Worm (Caenorhabditis elegans) whole organism, young adult: ENCODE data around the gene ain-1.

Experiments used
- B0019.2 ChIP-seq: fragments of 200-800 bp; sonication (Bioruptor generic); conservative IDR thresholded peaks from 2 replicates; pipeline ENCODE4 v1.3.6; 2022; ENCODE audit warnings: missing genetic modification reagents, missing genetic modification characterization, missing compliant biosample characterization
- B0261.1 ChIP-seq: sonication (generic microtip); optimal IDR thresholded peaks from 2 replicates; lab custom pipeline; 2016; ENCODE audit warnings: mild to moderate bottlenecking, missing genetic modification characterization, moderate library complexity, missing compliant biosample characterization
- B0336.3 ChIP-seq: fragments of 200-800 bp; sonication (Bioruptor generic); IDR thresholded peaks from 2 replicates; pipeline ENCODE4 v1.3.6; 2022; ENCODE audit warnings: missing genetic modification characterization, missing compliant biosample characterization
- F10E7.11 ChIP-seq: sonication (generic microtip); optimal IDR thresholded peaks from 2 replicates; lab custom pipeline; 2017; ENCODE audit warnings: mild to moderate bottlenecking, missing genetic modification characterization, moderate library complexity, missing compliant biosample characterization
- F23B12.7 ChIP-seq: sonication (generic microtip); optimal IDR thresholded peaks from 2 replicates; lab custom pipeline; 2017; ENCODE audit warnings: missing genetic modification characterization, mild to moderate bottlenecking, missing compliant biosample characterization, antibody characterized with exemption, moderate library complexity; ENCODE audit not compliant: insufficient read depth
- F49E8.2 ChIP-seq: sonication (generic microtip); optimal IDR thresholded peaks from 3 replicates; lab custom pipeline; 2017; ENCODE audit warnings: missing genetic modification characterization, mild to moderate bottlenecking, missing compliant biosample characterization, antibody characterized with exemption, moderate library complexity; ENCODE audit not compliant: insufficient read depth
- T07F8.4 ChIP-seq: sonication (generic microtip); optimal IDR thresholded peaks from 2 replicates; lab custom pipeline; 2016; ENCODE audit warnings: mild to moderate bottlenecking, missing genetic modification characterization, moderate library complexity, missing compliant biosample characterization
- akir-1 ChIP-seq: fragments of 200-800 bp; sonication (Bioruptor generic); optimal IDR thresholded peaks from 2 replicates; lab custom pipeline; 2018; ENCODE audit warnings: mild to moderate bottlenecking, missing genetic modification characterization, moderate library complexity, missing compliant biosample characterization
- aptf-3 ChIP-seq: fragments of 200-800 bp; sonication (Bioruptor generic); IDR thresholded peaks from 2 replicates; pipeline ENCODE4 v1.3.6; 2022; ENCODE audit warnings: missing genetic modification characterization, missing compliant biosample characterization
- attf-6 ChIP-seq: fragments of 200-800 bp; sonication (Bioruptor generic); IDR thresholded peaks from 2 replicates; pipeline ENCODE4 v1.3.6; 2022; ENCODE audit warnings: missing genetic modification reagents, missing genetic modification characterization, missing compliant biosample characterization
- ccch-3 ChIP-seq: fragments of 200-800 bp; sonication (Bioruptor generic); optimal IDR thresholded peaks from 2 replicates; lab custom pipeline; 2018; ENCODE audit warnings: mild to moderate bottlenecking, missing genetic modification characterization, missing compliant biosample characterization
- chd-7 ChIP-seq: sonication (generic microtip); optimal IDR thresholded peaks from 2 replicates; lab custom pipeline; 2016; ENCODE audit warnings: mild to moderate bottlenecking, missing genetic modification characterization, moderate library complexity, missing compliant biosample characterization
- dox-1 ChIP-seq: fragments of 200-800 bp; sonication (Bioruptor generic); IDR thresholded peaks from 2 replicates; pipeline ENCODE4 v1.3.6; 2022; ENCODE audit warnings: missing genetic modification reagents, missing genetic modification characterization, missing compliant biosample characterization
- ets-4 ChIP-seq: fragments of 200-800 bp; sonication (Bioruptor generic); optimal IDR thresholded peaks from 2 replicates; lab custom pipeline; 2018; ENCODE audit warnings: mild to moderate bottlenecking, missing genetic modification characterization, missing compliant biosample characterization
- gei-17 ChIP-seq: fragments of 200-800 bp; sonication (Bioruptor generic); optimal IDR thresholded peaks from 2 replicates; lab custom pipeline; 2018; ENCODE audit warnings: mild to moderate bottlenecking, missing genetic modification characterization, missing compliant biosample characterization
- hlh-12 ChIP-seq: sonication (generic microtip); optimal IDR thresholded peaks from 2 replicates; lab custom pipeline; 2016; ENCODE audit warnings: missing genetic modification characterization, missing compliant biosample characterization
- hmg-20 ChIP-seq: fragments of 200-800 bp; sonication (Bioruptor generic); IDR thresholded peaks from 2 replicates; pipeline ENCODE4 v1.3.6; 2022; ENCODE audit warnings: missing genetic modification reagents, missing genetic modification characterization, missing compliant biosample characterization
- hrde-1 ChIP-seq: sonication (generic microtip); optimal IDR thresholded peaks from 2 replicates; lab custom pipeline; 2016; ENCODE audit warnings: missing genetic modification characterization, mild to moderate bottlenecking, missing compliant biosample characterization, moderate library complexity, missing genotype, missing genetic modification reagents, borderline replicate concordance
- lin-35 ChIP-seq, 3 experiments: fragments of 150-350 bp in 2 of 3; sonication (generic microtip) in 1 of 3; optimal IDR thresholded peaks; 2 replicates each; lab custom pipeline; 2014 to 2018; ENCODE audit warnings: missing biosample characterization in 3 of 3, missing genetic modification characterization in 3 of 3, missing genetic modification reagents in 3 of 3
- lsy-27 ChIP-seq: sonication (generic microtip); optimal IDR thresholded peaks from 2 replicates; lab custom pipeline; 2017; ENCODE audit warnings: missing genetic modification characterization, mild to moderate bottlenecking, missing compliant biosample characterization, antibody characterized with exemption, missing genotype, borderline replicate concordance; ENCODE audit not compliant: insufficient read depth
- madf-6 ChIP-seq: fragments of 200-800 bp; sonication (Bioruptor generic); IDR thresholded peaks from 2 replicates; pipeline ENCODE4 v1.3.6; 2022; ENCODE audit warnings: missing genetic modification reagents, missing genetic modification characterization, missing compliant biosample characterization
- nhr-179 ChIP-seq: sonication (generic microtip); optimal IDR thresholded peaks from 2 replicates; lab custom pipeline; 2016; ENCODE audit warnings: mild to moderate bottlenecking, missing genetic modification characterization, missing compliant biosample characterization
- sea-2 ChIP-seq: fragments of 200-800 bp; sonication (Bioruptor generic); IDR thresholded peaks from 2 replicates; pipeline ENCODE4 v1.3.6; 2022; ENCODE audit warnings: missing genetic modification characterization, missing compliant biosample characterization
- snpc-3.4 ChIP-seq: sonication (generic microtip); optimal IDR thresholded peaks from 2 replicates; lab custom pipeline; 2017; ENCODE audit warnings: missing genetic modification characterization, mild to moderate bottlenecking, missing compliant biosample characterization, antibody characterized with exemption, moderate library complexity, missing genotype, missing genetic modification reagents
- snpc-4 ChIP-seq, 5 experiments: fragments of 150-350 bp in 1 of 5; sonication (generic microtip) in 4 of 5; optimal IDR thresholded peaks; 2 replicates each; lab custom pipeline; 2014 to 2018; ENCODE audit warnings: missing genetic modification characterization in 5 of 5, missing biosample characterization in 3 of 5, antibody characterized with exemption in 2 of 5, mild to moderate bottlenecking in 2 of 5, missing compliant biosample characterization in 2 of 5, missing genotype in 2 of 5, moderate library complexity in 2 of 5, missing genetic modification reagents in 1 of 5
- somi-1 ChIP-seq: fragments of 200-800 bp; sonication (Bioruptor generic); optimal IDR thresholded peaks from 2 replicates; lab custom pipeline; 2018; ENCODE audit warnings: mild to moderate bottlenecking, missing genetic modification characterization, missing compliant biosample characterization
- unc-62 ChIP-seq: fragments of 150-350 bp; optimal IDR thresholded peaks from 2 replicates; lab custom pipeline; 2014; ENCODE audit warnings: missing biosample characterization, missing genetic modification reagents, missing genetic modification characterization
- zfh-2 ChIP-seq: fragments of 200-800 bp; sonication (Bioruptor generic); conservative IDR thresholded peaks from 2 replicates; pipeline ENCODE4 v1.3.6; 2022; ENCODE audit warnings: missing genetic modification reagents, missing genetic modification characterization, missing compliant biosample characterization
- ztf-22 ChIP-seq: fragments of 200-800 bp; sonication (Bioruptor generic); optimal IDR thresholded peaks from 2 replicates; lab custom pipeline; 2018; ENCODE audit warnings: mild to moderate bottlenecking, missing genetic modification characterization, moderate library complexity, missing compliant biosample characterization
- ztf-6 ChIP-seq: fragments of 200-800 bp; sonication (Bioruptor generic); IDR thresholded peaks from 2 replicates; pipeline ENCODE4 v1.3.6; 2022; ENCODE audit warnings: missing genetic modification reagents, missing genetic modification characterization, missing compliant biosample characterization

Gene ain-1

ce11 chrX:16625078-16625808, 12.0 kb downstream of the ain-1 start:
- no peak for TF ChIP-seq snpc-3.4 (tag; lab: Kevin White, UChicago)
- TF ChIP-seq lin-35 (GFP tag; optimal IDR thresholded peaks at IDR 0.05; lab: Kevin White, UChicago): no peak
- no peak for TF ChIP-seq madf-6 (GFP tag; lab: Robert Waterston, UW)
- TF ChIP-seq unc-62 (GFP tag; lab: Kevin White, UChicago): no peak
- no peak for TF ChIP-seq B0261.1 (tag; lab: Kevin White, UChicago)
- TF ChIP-seq F23B12.7 (tag; lab: Kevin White, UChicago): no peak

DNA sequence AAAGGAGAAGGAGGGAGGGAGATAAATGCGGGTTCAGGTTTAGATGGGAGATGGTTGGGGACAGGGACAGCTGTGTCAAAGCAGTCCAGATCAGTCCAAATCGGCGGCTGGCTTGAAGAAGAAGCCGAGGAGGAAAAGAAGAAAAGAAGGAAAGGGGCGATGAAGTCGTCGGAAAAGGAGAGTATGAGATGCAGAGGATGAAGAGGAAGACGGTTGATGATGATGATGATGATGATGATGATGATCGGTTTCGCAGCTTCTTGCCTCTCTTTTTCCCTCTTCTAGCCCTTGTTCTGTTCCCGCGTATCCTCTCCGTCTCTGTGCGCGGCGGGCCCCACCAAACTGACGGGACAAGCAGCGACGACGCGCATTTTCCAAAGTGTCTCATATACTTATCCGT, 13.6 kb downstream of the ain-1 start:
- TF ChIP-seq ets-4 (no peak), zfh-2 (GFP tag; lab: Robert Waterston, UW) (peak; percentile 58), chd-7 (tag; lab: Kevin White, UChicago) (no peak), T07F8.4 (tag; lab: Kevin White, UChicago) (no peak), somi-1 (GFP tag; lab: Kevin White, UChicago) (no peak)
- TF ChIP-seq, all 124 proteins: peak for 1

ce11 chrX:16629168-16629567, 15.9 kb downstream of the ain-1 start:
- peak; percentile 28 for TF ChIP-seq snpc-4 (GFP tag; optimal IDR thresholded peaks at IDR 0.05; lab: Kevin White, UChicago)
- TF ChIP-seq snpc-4 (tag; optimal IDR thresholded peaks at IDR 0.05; lab: Kevin White, UChicago): peak in 2 of 4 experiments; percentile 84 to 86
- peak; percentile 58 for TF ChIP-seq zfh-2 (GFP tag; lab: Robert Waterston, UW)
- no peak for TF ChIP-seq F49E8.2 (tag; lab: Kevin White, UChicago)
- no peak for TF ChIP-seq ztf-6 (GFP tag; lab: Robert Waterston, UW)

ce11 chrX:16629773-16630172, 16.5 kb downstream of the ain-1 start:
- TF ChIP-seq sea-2: no peak

DNA sequence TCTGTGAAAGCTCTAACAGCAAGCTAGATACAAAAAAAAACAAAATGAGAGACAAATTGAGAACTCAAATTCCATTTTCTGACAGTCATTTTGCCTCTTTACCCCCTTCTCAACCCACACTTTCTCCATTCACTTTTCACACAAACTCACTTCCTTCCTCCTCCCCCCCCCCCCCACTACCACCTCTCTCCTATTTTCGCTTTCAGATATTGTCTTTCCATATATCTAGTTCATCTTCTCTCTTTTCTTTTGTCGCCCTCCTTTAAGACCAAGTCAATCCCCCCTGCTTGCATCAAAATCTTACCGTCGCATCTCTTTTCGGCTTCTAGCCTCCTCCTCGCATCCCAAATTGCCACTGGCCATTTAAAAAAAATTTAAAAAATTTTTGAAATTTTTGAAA, 18.6 kb downstream of the ain-1 start:
- TF ChIP-seq hrde-1 (tag; lab: Kevin White, UChicago) (no peak), attf-6 (GFP tag; lab: Robert Waterston, UW) (no peak), B0019.2 (no peak), gei-17 (GFP tag; lab: Kevin White, UChicago) (no peak), dox-1 (GFP tag; lab: Robert Waterston, UW) (no peak), snpc-3.4 (tag; lab: Kevin White, UChicago) (no peak), hmg-20 (GFP tag; lab: Robert Waterston, UW) (no peak), akir-1 (GFP tag; lab: Kevin White, UChicago) (no peak), B0336.3 (GFP tag; lab: Robert Waterston, UW) (no peak), F10E7.11 (tag; lab: Kevin White, UChicago) (no peak), lsy-27 (tag; lab: Kevin White, UChicago) (no peak), aptf-3 (GFP tag; lab: Robert Waterston, UW) (no peak), nhr-179 (tag; lab: Kevin White, UChicago) (no peak), hlh-12 (no peak), ccch-3 (GFP tag; lab: Kevin White, UChicago) (no peak), ztf-22 (GFP tag; lab: Kevin White, UChicago) (no peak)
